Fruit fly (Drosophila melanogaster) whole organism, embryonic: ENCODE data around the gene CG9886.

ENCODE experiments used
- Asciz ChIP-seq: fragments of 200-800 bp; sonication (Bioruptor generic); optimal IDR thresholded peaks from 2 replicates; lab custom pipeline; 2017; ENCODE audit warnings: missing biosample characterization, mild to moderate bottlenecking, missing genetic modification characterization, missing genetic modification reagents
- B-H1 ChIP-seq: fragments of 200-800 bp; sonication (Bioruptor generic); IDR thresholded peaks from 3 replicates; pipeline ENCODE4 v1.3.6; 2022; ENCODE audit warnings: missing biosample characterization, missing genetic modification characterization
- Bdp1 ChIP-seq: fragments of 200-800 bp; sonication (Bioruptor generic); optimal IDR thresholded peaks from 3 replicates; lab custom pipeline; 2016; ENCODE audit warnings: missing biosample characterization, missing genetic modification characterization
- Blimp-1 ChIP-seq: fragments of 200-800 bp; sonication (Bioruptor generic); optimal IDR thresholded peaks from 3 replicates; lab custom pipeline; 2018; ENCODE audit warnings: missing biosample characterization, missing genetic modification characterization, mild to moderate bottlenecking, moderate library complexity, missing genetic modification reagents
- CG10321 ChIP-seq: fragments of 200-800 bp; sonication (Bioruptor generic); IDR thresholded peaks from 2 replicates; pipeline ENCODE4 v1.3.6; 2022; ENCODE audit warnings: missing biosample characterization, missing genetic modification characterization
- CG10543 ChIP-seq: fragments of 200-800 bp; sonication (Bioruptor generic); optimal IDR thresholded peaks from 3 replicates; lab custom pipeline; 2017; ENCODE audit warnings: missing biosample characterization, mild to moderate bottlenecking, missing genetic modification characterization, moderate library complexity
- CG10959 ChIP-seq: fragments of 200-800 bp; sonication (Bioruptor generic); IDR thresholded peaks from 2 replicates; pipeline ENCODE4 v1.3.6; 2022; ENCODE audit warnings: missing biosample characterization, missing genetic modification characterization
- CG11247 ChIP-seq: fragments of 200-800 bp; sonication (Bioruptor generic); IDR thresholded peaks from 2 replicates; pipeline ENCODE4 v1.3.6; 2022; ENCODE audit warnings: missing biosample characterization, missing genetic modification characterization
- CG12769 ChIP-seq: fragments of 200-800 bp; sonication (Bioruptor generic); optimal IDR thresholded peaks from 2 replicates; lab custom pipeline; 2019; ENCODE audit warnings: missing biosample characterization, mild to moderate bottlenecking, missing genetic modification characterization, moderate library complexity
- CG15269 ChIP-seq: fragments of 200-800 bp; sonication (Bioruptor generic); optimal IDR thresholded peaks from 2 replicates; lab custom pipeline; 2018; ENCODE audit warnings: missing biosample characterization, mild to moderate bottlenecking, missing genetic modification characterization, moderate library complexity
- CG1647 ChIP-seq: fragments of 200-800 bp; sonication (Bioruptor generic); optimal IDR thresholded peaks from 3 replicates; lab custom pipeline; 2016; ENCODE audit warnings: missing biosample characterization, missing genetic modification characterization
- CG17359 ChIP-seq: fragments of 200-800 bp; sonication (Bioruptor generic); optimal IDR thresholded peaks from 3 replicates; lab custom pipeline; 2018; ENCODE audit warnings: missing biosample characterization, mild to moderate bottlenecking, missing genetic modification characterization, moderate library complexity
- CG17912 ChIP-seq: fragments of 200-800 bp; sonication (Bioruptor generic); optimal IDR thresholded peaks from 2 replicates; lab custom pipeline; 2018; ENCODE audit warnings: missing biosample characterization, mild to moderate bottlenecking, missing genetic modification characterization
- CG3838 ChIP-seq: fragments of 200-800 bp; sonication (Bioruptor generic); optimal IDR thresholded peaks from 3 replicates; lab custom pipeline; 2016; ENCODE audit warnings: missing biosample characterization, missing genetic modification characterization
- CG4404 ChIP-seq: fragments of 200-800 bp; sonication (Bioruptor generic); IDR thresholded peaks from 2 replicates; pipeline ENCODE4 v1.3.6; 2022; ENCODE audit warnings: missing biosample characterization, missing genetic modification characterization
- CG6854 ChIP-seq: fragments of 200-800 bp; sonication (Bioruptor generic); optimal IDR thresholded peaks from 3 replicates; lab custom pipeline; 2017; ENCODE audit warnings: missing biosample characterization, mild to moderate bottlenecking, missing genetic modification characterization
- CG7271 ChIP-seq: fragments of 200-800 bp; sonication (Bioruptor generic); optimal IDR thresholded peaks from 2 replicates; lab custom pipeline; 2018; ENCODE audit warnings: missing biosample characterization, mild to moderate bottlenecking, missing genetic modification characterization, moderate library complexity
- CG7745 ChIP-seq: fragments of 200-800 bp; sonication (Bioruptor generic); optimal IDR thresholded peaks from 2 replicates; lab custom pipeline; 2018; ENCODE audit warnings: missing biosample characterization, mild to moderate bottlenecking, missing genetic modification characterization, moderate library complexity
- CG9609 ChIP-seq: fragments of 200-800 bp; sonication (Bioruptor generic); optimal IDR thresholded peaks from 3 replicates; lab custom pipeline; 2016; ENCODE audit warnings: missing biosample characterization, missing genetic modification characterization
- CG9797 ChIP-seq: fragments of 200-800 bp; sonication (Bioruptor generic); optimal IDR thresholded peaks from 3 replicates; lab custom pipeline; 2018; ENCODE audit warnings: missing biosample characterization, mild to moderate bottlenecking, missing genetic modification characterization
- Drgx ChIP-seq: fragments of 200-800 bp; sonication (Bioruptor generic); IDR thresholded peaks from 2 replicates; pipeline ENCODE4 v1.3.6; 2022; ENCODE audit warnings: missing biosample characterization, missing genetic modification characterization
- Gug ChIP-seq: fragments of 200-800 bp; sonication (Bioruptor generic); IDR thresholded peaks from 4 replicates; pipeline ENCODE4 v1.3.6; 2022; ENCODE audit warnings: missing biosample characterization, missing genetic modification characterization
- HLHmδ ChIP-seq: fragments of 200-800 bp; sonication (Bioruptor generic); optimal IDR thresholded peaks from 2 replicates; lab custom pipeline; 2018; ENCODE audit warnings: missing biosample characterization, mild to moderate bottlenecking, missing genetic modification characterization, moderate library complexity
- Hey ChIP-seq: fragments of 200-800 bp; sonication (Bioruptor generic); optimal IDR thresholded peaks from 3 replicates; lab custom pipeline; 2018; ENCODE audit warnings: missing biosample characterization, mild to moderate bottlenecking, missing genetic modification characterization
- Oaz ChIP-seq: fragments of 200-800 bp; sonication (Bioruptor generic); IDR thresholded peaks from 2 replicates; pipeline ENCODE4 v1.3.6; 2022; ENCODE audit warnings: missing biosample characterization, missing genetic modification characterization
- Rfx ChIP-seq: fragments of 200-800 bp; sonication (Bioruptor generic); IDR thresholded peaks from 2 replicates; pipeline ENCODE4 v1.3.6; 2022; ENCODE audit warnings: missing biosample characterization, missing genetic modification characterization
- YL-1 ChIP-seq: fragments of 200-800 bp; sonication (Bioruptor generic); optimal IDR thresholded peaks from 3 replicates; lab custom pipeline; 2017; ENCODE audit warnings: missing biosample characterization, mild to moderate bottlenecking, missing genetic modification characterization
- abd-A ChIP-seq: fragments of 200-800 bp; sonication (Bioruptor generic); optimal IDR thresholded peaks from 3 replicates; lab custom pipeline; 2019; ENCODE audit warnings: missing biosample characterization, mild to moderate bottlenecking, missing genetic modification characterization, moderate library complexity
- bowl ChIP-seq: fragments of 200-800 bp; sonication (Bioruptor generic); IDR thresholded peaks from 2 replicates; pipeline ENCODE4 v1.3.6; 2022; ENCODE audit warnings: missing biosample characterization, missing genetic modification characterization
- bsh ChIP-seq, 2 experiments: fragments of 200-800 bp; sonication (Bioruptor generic); optimal IDR thresholded peaks; 2 replicates each; lab custom pipeline; 2017 to 2018; ENCODE audit warnings: mild to moderate bottlenecking in 2 of 2, missing biosample characterization in 2 of 2, missing genetic modification characterization in 2 of 2, moderate library complexity in 1 of 2
- btn ChIP-seq: fragments of 200-800 bp; sonication (Bioruptor generic); optimal IDR thresholded peaks from 2 replicates; lab custom pipeline; 2016; ENCODE audit warnings: missing biosample characterization, missing genetic modification characterization
- crol ChIP-seq: fragments of 200-800 bp; sonication (Bioruptor generic); IDR thresholded peaks from 2 replicates; pipeline ENCODE4 v1.3.6; 2022; ENCODE audit warnings: missing biosample characterization, missing genetic modification characterization
- danr ChIP-seq: fragments of 200-800 bp; sonication (Bioruptor generic); IDR thresholded peaks from 2 replicates; pipeline ENCODE4 v1.3.6; 2022; ENCODE audit warnings: missing biosample characterization, missing genetic modification characterization
- dmrt99B ChIP-seq: fragments of 200-800 bp; sonication (Bioruptor generic); optimal IDR thresholded peaks from 2 replicates; lab custom pipeline; 2018; ENCODE audit warnings: missing biosample characterization, mild to moderate bottlenecking, missing genetic modification characterization, moderate library complexity
- fd102C ChIP-seq: fragments of 200-800 bp; sonication (Bioruptor generic); optimal IDR thresholded peaks from 2 replicates; lab custom pipeline; 2018; ENCODE audit warnings: missing biosample characterization, mild to moderate bottlenecking, missing genetic modification characterization, moderate library complexity
- gem ChIP-seq: fragments of 200-800 bp; sonication (Bioruptor generic); optimal IDR thresholded peaks from 2 replicates; lab custom pipeline; 2019; ENCODE audit warnings: missing biosample characterization, mild to moderate bottlenecking, missing genetic modification characterization, moderate library complexity
- grn ChIP-seq: fragments of 200-800 bp; sonication (Bioruptor generic); optimal IDR thresholded peaks from 3 replicates; lab custom pipeline; 2017; ENCODE audit warnings: missing biosample characterization, missing genetic modification characterization
- hb ChIP-seq: fragments of 200-800 bp; sonication (Bioruptor generic); IDR thresholded peaks from 3 replicates; pipeline ENCODE4 v1.3.6; 2022; ENCODE audit warnings: missing biosample characterization, missing genetic modification characterization; ENCODE audit not compliant: partially characterized antibody
- lmd ChIP-seq: fragments of 200-800 bp; sonication (Bioruptor generic); IDR thresholded peaks from 2 replicates; pipeline ENCODE4 v1.3.6; 2022; ENCODE audit warnings: missing biosample characterization, missing genetic modification characterization
- mirr ChIP-seq: fragments of 200-800 bp; sonication (Bioruptor generic); optimal IDR thresholded peaks from 3 replicates; lab custom pipeline; 2018; ENCODE audit warnings: missing biosample characterization, mild to moderate bottlenecking, missing genetic modification characterization
- nmo ChIP-seq: fragments of 200-800 bp; sonication (Bioruptor generic); optimal IDR thresholded peaks from 2 replicates; lab custom pipeline; 2018; ENCODE audit warnings: missing biosample characterization, mild to moderate bottlenecking, missing genetic modification characterization, moderate library complexity
- oc ChIP-seq: fragments of 200-800 bp; sonication (Bioruptor generic); optimal IDR thresholded peaks from 2 replicates; lab custom pipeline; 2018; ENCODE audit warnings: missing biosample characterization, mild to moderate bottlenecking, missing genetic modification characterization, moderate library complexity
- otp ChIP-seq: fragments of 200-800 bp; sonication (Bioruptor generic); IDR thresholded peaks from 3 replicates; pipeline ENCODE4, ENCODE4 v1.3.6; 2022; ENCODE audit warnings: missing biosample characterization, missing genetic modification characterization
- pros ChIP-seq: fragments of 200-800 bp; sonication (Bioruptor generic); optimal IDR thresholded peaks from 3 replicates; lab custom pipeline; 2019; ENCODE audit warnings: missing biosample characterization, mild to moderate bottlenecking, missing genetic modification characterization, moderate library complexity
- sd ChIP-seq: fragments of 200-800 bp; sonication (Bioruptor generic); optimal IDR thresholded peaks from 3 replicates; lab custom pipeline; 2018; ENCODE audit warnings: missing biosample characterization, mild to moderate bottlenecking, missing genetic modification characterization, moderate library complexity
- unpg ChIP-seq: fragments of 200-800 bp; sonication (Bioruptor generic); optimal IDR thresholded peaks from 3 replicates; lab custom pipeline; 2018; ENCODE audit warnings: missing biosample characterization, mild to moderate bottlenecking, missing genetic modification characterization, moderate library complexity
- z ChIP-seq: fragments of 200-800 bp; sonication (Bioruptor generic); IDR thresholded peaks from 3 replicates; pipeline ENCODE4 v1.3.6; 2022; ENCODE audit warnings: missing biosample characterization, missing genetic modification characterization
- zen2 ChIP-seq: fragments of 200-800 bp; sonication (Bioruptor generic); IDR thresholded peaks from 3 replicates; pipeline ENCODE4 v1.3.6; 2022; ENCODE audit warnings: missing biosample characterization, missing genetic modification characterization; ENCODE audit not compliant: partially characterized antibody

CG9886 gene

dm6 chr2L:2430251-2430650 is 9.6 kb downstream of the CG9886 start:
- no peak for TF ChIP-seq nmo
- TF ChIP-seq CG6854 (GFP tag; lab: Kevin White, UChicago) = no peak
- TF ChIP-seq pros (GFP tag; lab: Kevin White, UChicago) = peak; percentile 93
- TF ChIP-seq bowl = 0 out of 2 replicates have a peak, but pooled peaks have one; percentile 56
- peak; percentile 36 for TF ChIP-seq CG12769 (tag; lab: Kevin White, UChicago)
- TF ChIP-seq Oaz = no peak
- TF ChIP-seq CG9609 (GFP tag; lab: Kevin White, UChicago) = no peak
- TF ChIP-seq CG3838 (GFP tag; lab: Kevin White, UChicago) = no peak
- TF ChIP-seq sd (tag; lab: Kevin White, UChicago) = peak; percentile 80
- TF ChIP-seq grn (GFP tag; lab: Kevin White, UChicago) = peak; percentile 12
- no peak for TF ChIP-seq abd-A (tag; lab: Kevin White, UChicago)
- no peak for TF ChIP-seq HLHmδ
- no peak for TF ChIP-seq Asciz (GFP tag; lab: Kevin White, UChicago)
- peak; percentile 59 for TF ChIP-seq crol (GFP tag; lab: Robert Waterston, UW)
- TF ChIP-seq CG15269 (tag; lab: Kevin White, UChicago) = no peak
- TF ChIP-seq unpg (GFP tag; lab: Kevin White, UChicago) = no peak
- peak; percentile 43 for TF ChIP-seq oc

- TF ChIP-seq Bdp1 = no peak
- no peak for TF ChIP-seq Hey (tag; lab: Kevin White, UChicago)
- no peak for TF ChIP-seq dmrt99B (tag; lab: Kevin White, UChicago)
- no peak for TF ChIP-seq Rfx
- TF ChIP-seq hb (GFP tag; lab: Robert Waterston, UW) = 0 out of 3 replicates have a peak, but pooled peaks have one; percentile 40
- TF ChIP-seq CG10321 (GFP tag; lab: Robert Waterston, UW) = no peak
- TF ChIP-seq YL-1 = no peak
- peak; percentile 94 for TF ChIP-seq crol (GFP tag; lab: Robert Waterston, UW)
- TF ChIP-seq Gug (GFP tag; lab: Robert Waterston, UW) = no peak
- TF ChIP-seq btn (GFP tag; lab: Kevin White, UChicago) = no peak
- TF ChIP-seq B-H1 (GFP tag; lab: Robert Waterston, UW) = no peak
- TF ChIP-seq danr (GFP tag; lab: Robert Waterston, UW) = no peak
- TF ChIP-seq otp (GFP tag; lab: Robert Waterston, UW) = no peak
- no peak for TF ChIP-seq CG11247 (GFP tag; lab: Robert Waterston, UW)
- no peak for TF ChIP-seq lmd (GFP tag; lab: Robert Waterston, UW)
- no peak for TF ChIP-seq CG17912 (GFP tag; lab: Kevin White, UChicago)
- no peak for TF ChIP-seq CG4404
- TF ChIP-seq CG10959 = no peak
- TF ChIP-seq gem (tag; lab: Kevin White, UChicago) = peak; percentile 20
- 0 out of 2 replicates have a peak, but pooled peaks have one; percentile 23 for TF ChIP-seq Drgx (GFP tag; lab: Robert Waterston, UW)
- TF ChIP-seq CG17359 (tag; lab: Kevin White, UChicago) = no peak
- TF ChIP-seq CG10543 (GFP tag; lab: Kevin White, UChicago) = no peak
- no peak for TF ChIP-seq z (GFP tag; lab: Robert Waterston, UW)
- TF ChIP-seq CG9797 (GFP tag; lab: Kevin White, UChicago) = no peak
- no peak for TF ChIP-seq mirr (GFP tag; lab: Kevin White, UChicago)
- TF ChIP-seq CG7271 (tag; lab: Kevin White, UChicago) = no peak
- no peak for TF ChIP-seq fd102C (GFP tag; lab: Kevin White, UChicago)
- TF ChIP-seq CG1647 (GFP tag; lab: Kevin White, UChicago) = no peak
- no peak for TF ChIP-seq Blimp-1 (GFP tag; lab: Kevin White, UChicago)
- no peak for TF ChIP-seq grn (GFP tag; lab: Kevin White, UChicago)
- TF ChIP-seq bsh (GFP tag; optimal IDR thresholded peaks at IDR 0.05; lab: Kevin White, UChicago) = peak in 1 of 2 experiments; percentile 37
- no peak for TF ChIP-seq zen2 (GFP tag; lab: Robert Waterston, UW)
- TF ChIP-seq Oaz = no peak
- no peak for TF ChIP-seq CG7745 (tag; lab: Kevin White, UChicago)
Measured at dm6 chr2L:2432809-2433493, 12.3 kb downstream of the CG9886 start.
